Fruit fly (Drosophila melanogaster) whole organism, embryonic: ENCODE measurements around the gene Nup107.

ENCODE experiments used
- ATbp ChIP-seq: fragments of 200-800 bp; sonication (Bioruptor generic); optimal IDR thresholded peaks from 2 replicates; lab custom pipeline; 2017; ENCODE audit warnings: missing biosample characterization, mild to moderate bottlenecking, missing genetic modification characterization, missing genetic modification reagents
- Adf1 ChIP-seq: fragments of 200-800 bp; sonication (Bioruptor generic); IDR thresholded peaks from 2 replicates; pipeline ENCODE4 v1.3.6; 2022; ENCODE audit warnings: missing biosample characterization, missing genetic modification characterization
- Asciz ChIP-seq: fragments of 200-800 bp; sonication (Bioruptor generic); optimal IDR thresholded peaks from 2 replicates; lab custom pipeline; 2017; ENCODE audit warnings: missing biosample characterization, mild to moderate bottlenecking, missing genetic modification characterization, missing genetic modification reagents
- Bgb ChIP-seq: fragments of 200-800 bp; sonication (Bioruptor generic); IDR thresholded peaks from 2 replicates; pipeline ENCODE4 v1.3.6; 2022; ENCODE audit warnings: missing biosample characterization, missing genetic modification characterization; ENCODE audit not compliant: partially characterized antibody
- BtbVII ChIP-seq: fragments of 200-800 bp; sonication (Bioruptor generic); optimal IDR thresholded peaks from 3 replicates; lab custom pipeline; 2017; ENCODE audit warnings: missing biosample characterization, mild to moderate bottlenecking, missing genetic modification characterization
- C15 ChIP-seq: fragments of 200-800 bp; sonication (Bioruptor generic); IDR thresholded peaks from 3 replicates; pipeline ENCODE4 v1.3.6; 2022; ENCODE audit warnings: missing biosample characterization, missing genetic modification characterization
- CG10654 ChIP-seq: fragments of 200-800 bp; sonication (Bioruptor generic); optimal IDR thresholded peaks from 2 replicates; lab custom pipeline; 2016; ENCODE audit warnings: missing biosample characterization, missing genetic modification characterization
- CG11247 ChIP-seq: fragments of 200-800 bp; sonication (Bioruptor generic); IDR thresholded peaks from 2 replicates; pipeline ENCODE4 v1.3.6; 2022; ENCODE audit warnings: missing biosample characterization, missing genetic modification characterization
- CG11456 ChIP-seq: fragments of 200-800 bp; sonication (Bioruptor generic); IDR thresholded peaks from 3 replicates; pipeline ENCODE4 v1.3.6; 2022; ENCODE audit warnings: missing biosample characterization, missing genetic modification characterization
- CG11504 ChIP-seq: fragments of 200-800 bp; sonication (Bioruptor generic); optimal IDR thresholded peaks from 3 replicates; lab custom pipeline; 2019; ENCODE audit warnings: missing biosample characterization, mild to moderate bottlenecking, missing genetic modification characterization, moderate library complexity
- CG11695 ChIP-seq: fragments of 200-800 bp; sonication (Bioruptor generic); IDR thresholded peaks from 3 replicates; pipeline ENCODE4 v1.3.6; 2022; ENCODE audit warnings: missing biosample characterization, missing genetic modification characterization
- CG12391 ChIP-seq: fragments of 200-800 bp; sonication (Bioruptor generic); optimal IDR thresholded peaks from 3 replicates; lab custom pipeline; 2018; ENCODE audit warnings: missing biosample characterization, mild to moderate bottlenecking, missing genetic modification characterization, moderate library complexity
- CG2199 ChIP-seq: fragments of 200-800 bp; sonication (Bioruptor generic); IDR thresholded peaks from 3 replicates; pipeline ENCODE4 v1.3.6; 2022; ENCODE audit warnings: missing biosample characterization, missing genetic modification characterization
- CG2712 ChIP-seq: fragments of 200-800 bp; optimal IDR thresholded peaks from 3 replicates; lab custom pipeline; 2019; ENCODE audit warnings: missing biosample characterization, mild to moderate bottlenecking, missing genetic modification characterization, moderate library complexity
- CG31388 ChIP-seq: fragments of 200-800 bp; sonication (Bioruptor generic); optimal IDR thresholded peaks from 2 replicates; lab custom pipeline; 2016; ENCODE audit warnings: missing biosample characterization, missing genetic modification characterization
- CG34376 ChIP-seq: fragments of 200-800 bp; sonication (Bioruptor generic); optimal IDR thresholded peaks from 2 replicates; lab custom pipeline; 2018; ENCODE audit warnings: missing biosample characterization, mild to moderate bottlenecking, missing genetic modification characterization
- CG7963 ChIP-seq: fragments of 200-800 bp; sonication (Bioruptor generic); IDR thresholded peaks from 3 replicates; pipeline ENCODE4 v1.3.6; 2022; ENCODE audit warnings: missing biosample characterization, missing genetic modification characterization; ENCODE audit not compliant: partially characterized antibody
- CG8281 ChIP-seq: fragments of 200-800 bp; sonication (Bioruptor generic); optimal IDR thresholded peaks from 2 replicates; lab custom pipeline; 2018; ENCODE audit warnings: missing biosample characterization, mild to moderate bottlenecking, missing genetic modification characterization, moderate library complexity
- D19A ChIP-seq: fragments of 200-800 bp; optimal IDR thresholded peaks from 3 replicates; lab custom pipeline; 2019; ENCODE audit warnings: missing biosample characterization, mild to moderate bottlenecking, missing genetic modification characterization, moderate library complexity
- Dek ChIP-seq: fragments of 200-800 bp; sonication (Bioruptor generic); optimal IDR thresholded peaks from 3 replicates; lab custom pipeline; 2019; ENCODE audit warnings: missing biosample characterization, mild to moderate bottlenecking, missing genetic modification characterization, moderate library complexity
- Dip2 ChIP-seq: fragments of 200-800 bp; sonication (Bioruptor generic); IDR thresholded peaks from 2 replicates; pipeline ENCODE4 v1.3.6; 2022; ENCODE audit warnings: missing biosample characterization, missing genetic modification characterization
- Dip3 ChIP-seq: fragments of 200-800 bp; sonication (Bioruptor generic); optimal IDR thresholded peaks from 3 replicates; lab custom pipeline; 2016; ENCODE audit warnings: missing biosample characterization, missing genetic modification characterization
- E2f1 ChIP-seq: fragments of 200-800 bp; sonication (Bioruptor generic); IDR thresholded peaks from 2 replicates; pipeline ENCODE4 v1.3.6; 2022; ENCODE audit warnings: missing biosample characterization, missing genetic modification characterization
- H2.0 ChIP-seq: fragments of 200-800 bp; sonication (Bioruptor generic); IDR thresholded peaks from 2 replicates; pipeline ENCODE4 v1.3.6; 2022; ENCODE audit warnings: missing biosample characterization, missing genetic modification characterization
- HmgZ ChIP-seq: fragments of 200-800 bp; sonication (Bioruptor generic); optimal IDR thresholded peaks from 2 replicates; lab custom pipeline; 2018; ENCODE audit warnings: missing biosample characterization, mild to moderate bottlenecking, missing genetic modification characterization
- Mrtf ChIP-seq: fragments of 200-800 bp; sonication (Bioruptor generic); IDR thresholded peaks from 3 replicates; pipeline ENCODE4 v1.3.6; 2022; ENCODE audit warnings: missing biosample characterization, missing genetic modification characterization
- NC2α ChIP-seq: fragments of 200-800 bp; sonication (Bioruptor generic); optimal IDR thresholded peaks from 2 replicates; lab custom pipeline; 2016; ENCODE audit warnings: missing biosample characterization, missing genetic modification characterization
- Nf-YB ChIP-seq: fragments of 200-800 bp; sonication (Bioruptor generic); optimal IDR thresholded peaks from 3 replicates; lab custom pipeline; 2019; ENCODE audit warnings: missing biosample characterization, mild to moderate bottlenecking, missing genetic modification characterization, moderate library complexity
- Side ChIP-seq: fragments of 200-800 bp; sonication (Bioruptor generic); optimal IDR thresholded peaks from 2 replicates; lab custom pipeline; 2016; ENCODE audit warnings: missing biosample characterization, missing genetic modification characterization
- Sox102F ChIP-seq: fragments of 200-800 bp; sonication (Bioruptor generic); optimal IDR thresholded peaks from 2 replicates; lab custom pipeline; 2018; ENCODE audit warnings: missing biosample characterization, mild to moderate bottlenecking, missing genetic modification characterization, moderate library complexity
- abd-A ChIP-seq: fragments of 200-800 bp; sonication (Bioruptor generic); optimal IDR thresholded peaks from 3 replicates; lab custom pipeline; 2019; ENCODE audit warnings: missing biosample characterization, mild to moderate bottlenecking, missing genetic modification characterization, moderate library complexity
- ato ChIP-seq: fragments of 200-800 bp; sonication (Bioruptor generic); IDR thresholded peaks from 2 replicates; pipeline ENCODE4 v1.3.6; 2022; ENCODE audit warnings: missing biosample characterization, missing genetic modification characterization; ENCODE audit not compliant: partially characterized antibody
- bcd ChIP-seq: fragments of 200-800 bp; sonication (Bioruptor generic); optimal IDR thresholded peaks from 2 replicates; lab custom pipeline; 2017; ENCODE audit warnings: missing biosample characterization, mild to moderate bottlenecking, missing genetic modification characterization
- chn ChIP-seq: fragments of 200-800 bp; sonication (Bioruptor generic); optimal IDR thresholded peaks from 2 replicates; lab custom pipeline; 2016; ENCODE audit warnings: missing biosample characterization, missing genetic modification characterization
- cwo ChIP-seq: fragments of 200-800 bp; sonication (Bioruptor generic); optimal IDR thresholded peaks from 3 replicates; lab custom pipeline; 2017; ENCODE audit warnings: missing biosample characterization, missing genetic modification characterization, mild to moderate bottlenecking, moderate library complexity, missing genetic modification reagents
- dimm ChIP-seq: fragments of 200-800 bp; sonication (Bioruptor generic); IDR thresholded peaks from 2 replicates; pipeline ENCODE4 v1.3.6; 2022; ENCODE audit warnings: missing biosample characterization, missing genetic modification characterization
- dmrt99B ChIP-seq: fragments of 200-800 bp; sonication (Bioruptor generic); optimal IDR thresholded peaks from 2 replicates; lab custom pipeline; 2018; ENCODE audit warnings: missing biosample characterization, mild to moderate bottlenecking, missing genetic modification characterization, moderate library complexity
- fd102C ChIP-seq: fragments of 200-800 bp; sonication (Bioruptor generic); optimal IDR thresholded peaks from 2 replicates; lab custom pipeline; 2018; ENCODE audit warnings: missing biosample characterization, mild to moderate bottlenecking, missing genetic modification characterization, moderate library complexity
- fd64A ChIP-seq: fragments of 200-800 bp; sonication (Bioruptor generic); optimal IDR thresholded peaks from 3 replicates; lab custom pipeline; 2018; ENCODE audit warnings: missing biosample characterization, mild to moderate bottlenecking, missing genetic modification characterization
- grau ChIP-seq: fragments of 200-800 bp; optimal IDR thresholded peaks from 3 replicates; lab custom pipeline; 2019; ENCODE audit warnings: missing biosample characterization, mild to moderate bottlenecking, missing genetic modification characterization, moderate library complexity
- gsb ChIP-seq: fragments of 200-800 bp; sonication (Bioruptor generic); IDR thresholded peaks from 2 replicates; pipeline ENCODE4 v1.3.6; 2022; ENCODE audit warnings: missing biosample characterization, missing genetic modification characterization
- her ChIP-seq: fragments of 200-800 bp; sonication (Bioruptor generic); optimal IDR thresholded peaks from 2 replicates; lab custom pipeline; 2016; ENCODE audit warnings: missing biosample characterization, missing genetic modification characterization
- lmd ChIP-seq: fragments of 200-800 bp; sonication (Bioruptor generic); IDR thresholded peaks from 2 replicates; pipeline ENCODE4 v1.3.6; 2022; ENCODE audit warnings: missing biosample characterization, missing genetic modification characterization
- maf-S ChIP-seq: fragments of 200-800 bp; sonication (Bioruptor generic); optimal IDR thresholded peaks from 2 replicates; lab custom pipeline; 2016; ENCODE audit warnings: missing biosample characterization, missing genetic modification characterization
- nerfin-2 ChIP-seq: fragments of 200-800 bp; sonication (Bioruptor generic); IDR thresholded peaks from 2 replicates; pipeline ENCODE4 v1.3.6; 2022; ENCODE audit warnings: missing biosample characterization, missing genetic modification characterization; ENCODE audit not compliant: partially characterized antibody
- odd ChIP-seq: fragments of 200-800 bp; sonication (Bioruptor generic); optimal IDR thresholded peaks from 2 replicates; lab custom pipeline; 2017; ENCODE audit warnings: missing biosample characterization, mild to moderate bottlenecking, missing genetic modification characterization
- pho ChIP-seq: fragments of 200-800 bp; sonication (Bioruptor generic); optimal IDR thresholded peaks from 2 replicates; lab custom pipeline; 2016; ENCODE audit warnings: missing biosample characterization, missing genetic modification characterization
- pzg ChIP-seq: fragments of 200-800 bp; sonication (Bioruptor generic); optimal IDR thresholded peaks from 3 replicates; lab custom pipeline; 2018; ENCODE audit warnings: missing biosample characterization, mild to moderate bottlenecking, missing genetic modification characterization, moderate library complexity
- tup ChIP-seq: fragments of 200-800 bp; sonication (Bioruptor generic); optimal IDR thresholded peaks from 2 replicates; lab custom pipeline; 2016; ENCODE audit warnings: missing biosample characterization, mild to moderate bottlenecking, missing genetic modification characterization, moderate library complexity
- zen2 ChIP-seq: fragments of 200-800 bp; sonication (Bioruptor generic); IDR thresholded peaks from 3 replicates; pipeline ENCODE4 v1.3.6; 2022; ENCODE audit warnings: missing biosample characterization, missing genetic modification characterization; ENCODE audit not compliant: partially characterized antibody

Gene Nup107

dm6 chr2L:10732343-10732808 is 3.5 kb downstream of the Nup107 start, which contains the start of the genes EMC3 and Dpy-30L1 (continued):
- TF ChIP-seq D19A (tag; lab: Kevin White, UChicago), result no peak
- TF ChIP-seq CG2712 (tag; lab: Kevin White, UChicago), result peak; percentile 74
- peak; percentile 64 for TF ChIP-seq HmgZ
- TF ChIP-seq her (GFP tag; lab: Kevin White, UChicago), result no peak
- TF ChIP-seq pzg, result peak; percentile 72
- TF ChIP-seq Adf1 (GFP tag; lab: Robert Waterston, UW), result no peak
- TF ChIP-seq CG11456 (GFP tag; lab: Robert Waterston, UW), result no peak
- no peak for TF ChIP-seq abd-A (tag; lab: Kevin White, UChicago)
- no peak for TF ChIP-seq tup (GFP tag; lab: Kevin White, UChicago)
- no peak for TF ChIP-seq odd (GFP tag; lab: Kevin White, UChicago)
- peak; percentile 43; the same call in 1 of the 2 replicates for TF ChIP-seq lmd (GFP tag; lab: Robert Waterston, UW)
- TF ChIP-seq Dip3, result peak; percentile 45
- TF ChIP-seq ato (GFP tag; lab: Robert Waterston, UW), result peak; percentile 56; the same call in 1 of the 2 replicates
- peak; percentile 48 for TF ChIP-seq pho (GFP tag; lab: Kevin White, UChicago)
- peak; percentile 66 for TF ChIP-seq grau (tag; lab: Kevin White, UChicago)
- TF ChIP-seq CG7963, result no peak
- no peak for TF ChIP-seq dmrt99B (tag; lab: Kevin White, UChicago)
- TF ChIP-seq chn, result peak; percentile 21
- TF ChIP-seq NC2α (GFP tag; lab: Kevin White, UChicago), result no peak
- no peak for TF ChIP-seq Dip2 (GFP tag; lab: Robert Waterston, UW)
- no peak for TF ChIP-seq CG11504 (tag; lab: Kevin White, UChicago)
- no peak for TF ChIP-seq dimm (GFP tag; lab: Robert Waterston, UW)
- no peak for TF ChIP-seq BtbVII
- TF ChIP-seq Asciz (GFP tag; lab: Kevin White, UChicago), result no peak
- TF ChIP-seq CG10654, result peak; percentile 37
- TF ChIP-seq Side (GFP tag; lab: Kevin White, UChicago), result peak; percentile 3
- TF ChIP-seq CG11695 (GFP tag; lab: Robert Waterston, UW), result no peak
- no peak for TF ChIP-seq C15 (GFP tag; lab: Robert Waterston, UW)
- TF ChIP-seq cwo (GFP tag; lab: Kevin White, UChicago), result no peak
- TF ChIP-seq zen2, result peak; percentile 69; the same call in 1 of the 3 replicates
- TF ChIP-seq E2f1 (GFP tag; lab: Robert Waterston, UW), result no peak
- no peak for TF ChIP-seq maf-S
- TF ChIP-seq Dek (tag; lab: Kevin White, UChicago), result peak; percentile 16
- no peak for TF ChIP-seq CG2199
- no peak for TF ChIP-seq ATbp (GFP tag; lab: Kevin White, UChicago)
- TF ChIP-seq Mrtf, result no peak
- TF ChIP-seq fd64A (GFP tag; lab: Kevin White, UChicago), result no peak
- TF ChIP-seq gsb (GFP tag; lab: Robert Waterston, UW), result no peak
- no peak for TF ChIP-seq Sox102F (GFP tag; lab: Kevin White, UChicago)
- peak; percentile 75 for TF ChIP-seq Bgb (GFP tag; lab: Robert Waterston, UW)
- peak; percentile 47; the same call in 1 of the 2 replicates for TF ChIP-seq nerfin-2
- peak; percentile 45 for TF ChIP-seq CG34376 (GFP tag; lab: Kevin White, UChicago)
- TF ChIP-seq CG11247, result 0 out of 2 replicates have a peak, but pooled peaks have one; percentile 16
- no peak for TF ChIP-seq bcd (GFP tag; lab: Kevin White, UChicago)
- TF ChIP-seq CG8281 (tag; lab: Kevin White, UChicago), result no peak
- no peak for TF ChIP-seq CG31388 (GFP tag; lab: Kevin White, UChicago)
- TF ChIP-seq CG12391 (tag; lab: Kevin White, UChicago), result peak; percentile 78
- TF ChIP-seq fd102C (GFP tag; lab: Kevin White, UChicago), result no peak
- TF ChIP-seq Nf-YB (GFP tag; lab: Kevin White, UChicago), result peak; percentile 25
- TF ChIP-seq H2.0 (GFP tag; lab: Robert Waterston, UW), result peak; percentile 48
